Fruit fly (Drosophila melanogaster): ENCODE results near the gene slgA.

DNA sequence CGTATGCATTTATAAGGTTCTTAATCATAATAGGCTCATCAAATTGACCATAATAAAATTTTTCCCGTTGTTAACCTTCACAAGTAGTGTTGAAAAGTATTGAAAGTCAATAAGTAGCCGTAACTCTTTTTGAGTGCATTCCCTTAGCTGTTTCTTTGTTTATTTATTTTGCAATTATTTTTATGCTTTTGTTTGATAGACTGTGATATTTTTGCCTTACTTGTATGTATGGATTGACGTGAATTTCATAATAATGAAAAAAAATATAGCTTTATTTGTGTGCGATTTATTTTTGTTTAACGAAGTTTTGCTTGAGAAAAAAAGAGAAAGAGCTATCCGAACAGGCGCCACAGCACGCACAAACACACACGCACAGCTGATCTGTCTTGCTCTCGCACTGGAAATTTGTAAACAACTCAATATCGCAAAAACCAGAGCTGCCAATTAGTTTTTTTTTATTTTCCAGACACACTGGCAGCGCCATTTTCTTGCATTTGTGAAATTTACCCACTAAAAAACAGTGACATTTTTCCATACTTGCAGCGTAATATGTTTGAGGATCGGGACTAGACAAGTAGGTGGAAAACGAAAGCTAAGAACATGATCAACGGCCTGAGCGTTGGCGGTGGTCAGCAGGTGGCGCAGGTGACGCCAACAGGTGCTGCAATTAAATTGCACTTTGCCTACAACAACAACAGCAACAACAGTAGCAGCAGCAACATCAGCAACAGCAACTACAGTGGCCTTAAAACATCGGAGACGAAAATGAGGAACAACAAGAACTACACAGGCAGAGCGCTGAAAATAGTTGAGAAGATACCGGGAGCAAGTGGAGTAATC lies 4.4 kb upstream of the slgA start:
- TF ChIP-seq Eip78C (GFP tag), result peak; percentile 58
- no peak for TF ChIP-seq Hr39 (GFP tag; optimal IDR thresholded peaks at IDR 0.05)
- no peak for TF ChIP-seq pdm3 (GFP tag; optimal IDR thresholded peaks at IDR 0.05)
- TF ChIP-seq CG16779 (tag; optimal IDR thresholded peaks at IDR 0.05), result peak; percentile 28
- no peak for TF ChIP-seq spab (GFP tag; optimal IDR thresholded peaks at IDR 0.05)

All from whole organism, prepupa.